Worm (Caenorhabditis elegans) whole organism, L3 larva: ENCODE measurements around the gene T13C2.2.

Source experiments
- R02D3.7 ChIP-seq: fragments of 150-350 bp; optimal IDR thresholded peaks from 2 replicates; lab custom pipeline; 2014; ENCODE audit warnings: missing biosample characterization, missing genetic modification characterization
- ama-1 ChIP-seq: fragments of 150-350 bp; optimal IDR thresholded peaks from 2 replicates; lab custom pipeline; 2018
- egl-27 ChIP-seq: sonication (generic microtip); optimal IDR thresholded peaks from 4 replicates; lab custom pipeline; 2017; ENCODE audit warnings: missing biosample characterization, missing genetic modification reagents, missing genetic modification characterization
- fkh-10 ChIP-seq: sonication (generic microtip); optimal IDR thresholded peaks from 2 replicates; lab custom pipeline; 2017; ENCODE audit warnings: missing biosample characterization, missing genetic modification reagents, missing genetic modification characterization
- lin-39 ChIP-seq: fragments of 150-350 bp; optimal IDR thresholded peaks from 2 replicates; lab custom pipeline; 2018; ENCODE audit warnings: missing biosample characterization, missing genetic modification reagents, missing genetic modification characterization
- nhr-23 ChIP-seq: fragments of 150-350 bp; optimal IDR thresholded peaks from 2 replicates; lab custom pipeline; 2014; ENCODE audit warnings: missing biosample characterization, missing genetic modification reagents, missing genetic modification characterization
- nhr-237 ChIP-seq: fragments of 150-350 bp; optimal IDR thresholded peaks from 2 replicates; lab custom pipeline; 2014; ENCODE audit warnings: missing biosample characterization, missing genetic modification characterization
- nhr-77 ChIP-seq: fragments of 150-350 bp; optimal IDR thresholded peaks from 2 replicates; lab custom pipeline; 2014; ENCODE audit warnings: missing biosample characterization, missing genetic modification characterization
- pha-4 ChIP-seq: fragments of 150-350 bp; optimal IDR thresholded peaks from 2 replicates; lab custom pipeline; 2014; ENCODE audit warnings: missing biosample characterization, missing genetic modification reagents, missing genetic modification characterization
- sea-2 ChIP-seq: fragments of 150-350 bp; sonication (generic microtip); optimal IDR thresholded peaks from 4 replicates; lab custom pipeline; 2014; ENCODE audit warnings: missing biosample characterization, missing genetic modification reagents, missing genetic modification characterization
- skn-1 ChIP-seq: fragments of 150-350 bp; optimal IDR thresholded peaks from 2 replicates; lab custom pipeline; 2014; ENCODE audit warnings: missing biosample characterization, missing genetic modification characterization
- snpc-4 ChIP-seq: fragments of 150-350 bp; optimal IDR thresholded peaks from 2 replicates; lab custom pipeline; 2014; ENCODE audit warnings: missing biosample characterization, missing genetic modification characterization
- unc-39 ChIP-seq: sonication (generic microtip); optimal IDR thresholded peaks from 4 replicates; lab custom pipeline; 2017; ENCODE audit warnings: missing biosample characterization, missing genetic modification characterization

ce11 chrII:6764734-6765133 is 27.3 kb upstream of the T13C2.2 start, which contains the start of gene nlp-50:
- TF ChIP-seq lin-39 (tag; lab: Kevin White, UChicago) (no peak), sea-2 (GFP tag; lab: Kevin White, UChicago) (no peak), egl-27 (tag; lab: Kevin White, UChicago) (no peak), skn-1 (no peak), snpc-4 (tag; lab: Kevin White, UChicago) (no peak), ama-1 (lab: Kevin White, UChicago) (no peak), unc-39 (no peak), fkh-10 (GFP tag; lab: Kevin White, UChicago) (no peak), nhr-77 (no peak), pha-4 (tag; lab: Kevin White, UChicago) (no peak), R02D3.7 (no peak), nhr-237 (tag; lab: Kevin White, UChicago) (no peak), nhr-23 (tag; lab: Kevin White, UChicago) (no peak)
